Worm (Caenorhabditis elegans) whole organism, L3 larva: Measurements from ENCODE around the gene T09A5.14.

Source experiments
- elt-2 ChIP-seq: sonication (generic microtip); optimal IDR thresholded peaks from 2 replicates; lab custom pipeline; 2016; ENCODE audit warnings: missing genetic modification reagents, mild to moderate bottlenecking, missing genetic modification characterization, missing compliant biosample characterization
- fos-1 ChIP-seq: fragments of 150-350 bp; optimal IDR thresholded peaks from 2 replicates; lab custom pipeline; 2014; ENCODE audit warnings: missing biosample characterization, missing genetic modification characterization
- lin-15B ChIP-seq: fragments of 150-350 bp; optimal IDR thresholded peaks from 2 replicates; lab custom pipeline; 2014; ENCODE audit warnings: missing biosample characterization, missing genetic modification characterization
- nhr-25 ChIP-seq: sonication (generic microtip); optimal IDR thresholded peaks from 2 replicates; lab custom pipeline; 2017; ENCODE audit warnings: missing biosample characterization, missing genetic modification characterization
- nhr-28 ChIP-seq: fragments of 150-350 bp; optimal IDR thresholded peaks from 2 replicates; lab custom pipeline; 2014; ENCODE audit warnings: missing biosample characterization, missing genetic modification characterization
- sea-2 ChIP-seq: fragments of 150-350 bp; sonication (generic microtip); optimal IDR thresholded peaks from 4 replicates; lab custom pipeline; 2014; ENCODE audit warnings: missing biosample characterization, missing genetic modification reagents, missing genetic modification characterization
- unc-39 ChIP-seq: sonication (generic microtip); optimal IDR thresholded peaks from 4 replicates; lab custom pipeline; 2017; ENCODE audit warnings: missing biosample characterization, missing genetic modification characterization
- ztf-11 ChIP-seq: fragments of 150-350 bp; optimal IDR thresholded peaks from 2 replicates; lab custom pipeline; 2014; ENCODE audit warnings: missing biosample characterization, missing genetic modification characterization

- TF ChIP-seq unc-39 (tag; lab: Kevin White, UChicago) = no peak
- TF ChIP-seq ztf-11 (tag; lab: Kevin White, UChicago) = no peak
- no peak for TF ChIP-seq nhr-28 (tag; lab: Kevin White, UChicago)
- TF ChIP-seq nhr-25 (tag; lab: Kevin White, UChicago) = no peak
- no peak for TF ChIP-seq fos-1 (tag; lab: Kevin White, UChicago)
- no peak for TF ChIP-seq sea-2
- no peak for TF ChIP-seq elt-2 (tag; lab: Kevin White, UChicago)
- no peak for TF ChIP-seq lin-15B (tag; lab: Kevin White, UChicago)
These were observed 40.6 kb upstream of the T09A5.14 start for ce11 chrII:7791408-7792050.
